Fruit fly (Drosophila melanogaster): ENCODE results near the gene CG31974.

DNA sequence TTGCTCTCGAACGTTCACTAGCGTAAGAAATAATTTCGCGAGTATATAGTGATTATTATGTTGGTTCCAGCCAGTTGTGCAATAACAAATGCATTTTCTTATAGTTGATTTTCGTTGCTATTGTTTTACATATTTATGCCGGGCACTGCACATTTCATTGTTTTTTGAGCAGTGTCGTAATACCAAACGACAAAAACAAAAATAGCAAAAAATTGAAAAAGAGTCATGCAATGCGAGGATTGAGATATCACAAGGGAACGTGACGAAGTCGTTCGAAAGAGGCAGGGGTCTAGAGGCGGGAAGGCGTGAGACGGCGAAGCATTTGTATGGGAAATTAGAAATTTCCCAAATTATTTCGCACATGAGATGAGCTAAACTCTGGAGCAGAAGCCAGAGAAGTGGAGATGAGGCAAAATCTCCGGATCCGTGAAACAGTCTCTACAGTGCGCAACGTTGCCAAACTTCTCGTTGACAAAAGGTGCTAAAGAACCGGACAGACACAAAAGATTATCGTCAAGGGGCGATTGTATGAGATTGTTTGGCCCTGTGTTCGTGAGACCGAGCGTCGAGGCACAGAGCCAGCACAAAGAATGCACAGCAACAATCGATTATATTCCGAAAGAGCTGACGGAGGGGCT lies 22.5 kb upstream of the CG31974 start:
- TF ChIP-seq Sox102F (GFP tag; optimal IDR thresholded peaks at IDR 0.05) (no peak), fd85E (GFP tag; optimal IDR thresholded peaks at IDR 0.05) (no peak), acj6 (GFP tag; optimal IDR thresholded peaks at IDR 0.05) (no peak), topi (GFP tag; optimal IDR thresholded peaks at IDR 0.05) (no peak), Blimp-1 (GFP tag; optimal IDR thresholded peaks at IDR 0.05) (no peak), Gug (GFP tag; IDR thresholded peaks at IDR 0.05) (no peak), cyc (GFP tag; optimal IDR thresholded peaks at IDR 0.05) (no peak), OdsH (GFP tag; optimal IDR thresholded peaks at IDR 0.05) (no peak), dac (GFP tag; optimal IDR thresholded peaks at IDR 0.05) (no peak), CG10669 (GFP tag; optimal IDR thresholded peaks at IDR 0.05) (no peak), achi (GFP tag; optimal IDR thresholded peaks at IDR 0.05) (no peak), CG11902 (GFP tag; optimal IDR thresholded peaks at IDR 0.05) (no peak), Eip75B (GFP tag; optimal IDR thresholded peaks at IDR 0.05) (no peak), CG1621 (tag; optimal IDR thresholded peaks at IDR 0.05) (no peak)
